Fruit fly (Drosophila melanogaster): ENCODE measurements around the gene Nxf3.
A peak's percentile ranks its signal among the peaks of the same experiment; 100 is the strongest.

The Nxf3 gene

dm6 chr3L:13965502-13965843 lies 470 bp downstream of the Nxf3 start:
- TF ChIP-seq Pif1B (GFP tag; optimal IDR thresholded peaks at IDR 0.05) = no peak
- no peak for TF ChIP-seq CG4496 (GFP tag; IDR thresholded peaks at IDR 0.05)
- TF ChIP-seq Ets98B (GFP tag; IDR thresholded peaks at IDR 0.05) = no peak
- TF ChIP-seq CG15710 (tag; optimal IDR thresholded peaks at IDR 0.05) = no peak
- no peak for TF ChIP-seq EcR (GFP tag; optimal IDR thresholded peaks at IDR 0.05)
- TF ChIP-seq CG8301 (tag; optimal IDR thresholded peaks at IDR 0.05) = no peak
- no peak for TF ChIP-seq CG8159 (tag; optimal IDR thresholded peaks at IDR 0.05)
- TF ChIP-seq CG12605 (GFP tag; IDR thresholded peaks at IDR 0.05) = no peak
- no peak for TF ChIP-seq CG14655 (GFP tag; optimal IDR thresholded peaks at IDR 0.05)
- TF ChIP-seq CG9948 (tag; optimal IDR thresholded peaks at IDR 0.05) = no peak
- no peak for TF ChIP-seq Snoo (tag; optimal IDR thresholded peaks at IDR 0.05)
- TF ChIP-seq Pif1A (GFP tag; optimal IDR thresholded peaks at IDR 0.05) = no peak
- TF ChIP-seq gl (tag; optimal IDR thresholded peaks at IDR 0.05) = no peak
- TF ChIP-seq CG17806 (tag; optimal IDR thresholded peaks at IDR 0.05) = no peak
- no peak for TF ChIP-seq CG10348 (GFP tag; IDR thresholded peaks at IDR 0.05)
- TF ChIP-seq fd96Ca (GFP tag; IDR thresholded peaks at IDR 0.05) = no peak
- no peak for TF ChIP-seq D1 (tag; optimal IDR thresholded peaks at IDR 0.05)
- no peak for TF ChIP-seq CG13204 (GFP tag; optimal IDR thresholded peaks at IDR 0.05)

DNA sequence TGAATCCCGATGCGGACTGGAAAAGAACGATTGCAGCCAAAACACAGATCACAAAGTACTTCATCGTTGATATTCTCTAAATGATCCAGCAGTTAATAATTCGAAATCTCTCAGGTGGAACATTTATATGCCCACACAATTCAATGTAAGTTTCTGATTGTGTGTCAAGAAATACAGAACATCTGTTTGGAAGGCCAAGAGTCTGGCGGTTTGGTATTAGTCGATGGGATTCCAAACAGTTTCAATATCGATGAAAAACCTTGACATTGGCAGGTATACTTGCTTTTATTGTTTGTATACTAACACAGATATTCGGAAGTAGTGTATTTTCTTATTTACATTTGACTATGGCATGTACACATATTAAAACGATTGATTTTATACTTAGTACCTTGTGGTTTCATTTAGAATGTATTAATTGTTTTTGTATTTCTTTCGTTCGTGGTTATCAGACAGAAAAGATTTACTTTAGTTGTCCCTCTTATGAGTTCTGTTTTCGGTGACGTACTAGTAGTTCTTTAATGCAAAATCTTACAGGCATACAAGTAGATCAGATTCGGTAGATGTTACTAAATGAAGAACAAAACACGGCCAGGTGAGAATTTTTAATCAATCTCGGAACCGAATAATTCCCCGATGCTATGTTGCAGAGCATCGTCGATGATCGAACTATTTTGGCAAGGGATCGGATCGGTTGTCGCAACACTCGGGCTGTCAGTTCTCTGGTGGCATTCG lies 8.5 kb downstream of the Nxf3 start, which contains the start of the genes CG13738 and Hsc70-1:
Gene CG13738 (minus strand): TSS at position 101 of the 735 bp plus-strand sequence.
Gene Hsc70-1 (plus strand): TSS at position 685 of the 735 bp plus-strand sequence.
- no peak for TF ChIP-seq D1 (tag; optimal IDR thresholded peaks at IDR 0.05)
- no peak for TF ChIP-seq Pif1B (GFP tag; optimal IDR thresholded peaks at IDR 0.05)

DNA sequence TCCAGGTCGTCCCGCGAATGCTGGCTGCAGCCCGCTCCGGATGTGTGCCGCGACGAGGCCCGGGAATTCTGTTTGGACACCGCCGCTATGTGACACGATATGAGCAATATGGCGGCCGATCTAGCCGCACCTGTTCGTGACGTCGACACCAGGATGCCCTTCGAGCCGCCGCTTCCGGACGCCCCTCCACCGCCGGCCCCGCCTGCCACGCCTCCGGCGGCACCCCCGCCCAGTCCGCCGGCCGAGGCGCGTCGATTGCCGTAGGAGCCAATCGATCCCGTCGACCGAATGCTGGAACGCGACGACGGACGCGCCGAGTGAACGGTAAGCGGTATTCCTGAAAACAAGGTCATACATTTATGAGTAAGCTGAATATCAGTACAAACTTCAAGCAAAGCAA lies 17.5 kb downstream of the Nxf3 start:
- no peak for TF ChIP-seq Pif1B (GFP tag; optimal IDR thresholded peaks at IDR 0.05)
- no peak for TF ChIP-seq gl (tag; optimal IDR thresholded peaks at IDR 0.05)
- TF ChIP-seq CG4496 (GFP tag; IDR thresholded peaks at IDR 0.05) = no peak
- no peak for TF ChIP-seq CG10348 (GFP tag; IDR thresholded peaks at IDR 0.05)
- no peak for TF ChIP-seq CG17806 (tag; optimal IDR thresholded peaks at IDR 0.05)
- no peak for TF ChIP-seq CG15710 (tag; optimal IDR thresholded peaks at IDR 0.05)
- no peak for TF ChIP-seq CG13204 (GFP tag; optimal IDR thresholded peaks at IDR 0.05)
- TF ChIP-seq Pif1A (GFP tag; optimal IDR thresholded peaks at IDR 0.05) = no peak
- TF ChIP-seq CG8301 (tag; optimal IDR thresholded peaks at IDR 0.05) = no peak
- TF ChIP-seq Snoo (tag; optimal IDR thresholded peaks at IDR 0.05) = no peak
- TF ChIP-seq CG12605 (GFP tag; IDR thresholded peaks at IDR 0.05) = no peak
- TF ChIP-seq CG34367 (tag; optimal IDR thresholded peaks at IDR 0.05) = no peak
- TF ChIP-seq fd96Ca (GFP tag; IDR thresholded peaks at IDR 0.05) = no peak
- no peak for TF ChIP-seq D1 (tag; optimal IDR thresholded peaks at IDR 0.05)
- TF ChIP-seq EcR (GFP tag; optimal IDR thresholded peaks at IDR 0.05) = no peak

dm6 chr3L:13986330-13986729 lies 21.3 kb downstream of the Nxf3 start, which contains the start of gene CG17362:
CG17362 (plus strand) TSS chr3L:13986620.
- no peak for TF ChIP-seq Pif1B (GFP tag; optimal IDR thresholded peaks at IDR 0.05)
- TF ChIP-seq rn (GFP tag; IDR thresholded peaks at IDR 0.05) = no peak
- no peak for TF ChIP-seq Pif1A (GFP tag; optimal IDR thresholded peaks at IDR 0.05)
- TF ChIP-seq CG15710 (tag; optimal IDR thresholded peaks at IDR 0.05) = no peak
- no peak for TF ChIP-seq CG9948 (tag; optimal IDR thresholded peaks at IDR 0.05)
- no peak for TF ChIP-seq CG34367 (tag; optimal IDR thresholded peaks at IDR 0.05)
- TF ChIP-seq CG32121 (GFP tag; IDR thresholded peaks at IDR 0.05) = no peak
- no peak for TF ChIP-seq fd96Ca (GFP tag; IDR thresholded peaks at IDR 0.05)
- TF ChIP-seq CG12605 (GFP tag; IDR thresholded peaks at IDR 0.05) = no peak
- TF ChIP-seq Ets98B (GFP tag; IDR thresholded peaks at IDR 0.05) = no peak
- TF ChIP-seq CG13204 (GFP tag; optimal IDR thresholded peaks at IDR 0.05) = no peak
- TF ChIP-seq gl (tag; optimal IDR thresholded peaks at IDR 0.05) = no peak
- no peak for TF ChIP-seq CG10348 (GFP tag; IDR thresholded peaks at IDR 0.05)
- TF ChIP-seq Snoo (tag; optimal IDR thresholded peaks at IDR 0.05) = no peak
- TF ChIP-seq CG8301 (tag; optimal IDR thresholded peaks at IDR 0.05) = no peak

DNA sequence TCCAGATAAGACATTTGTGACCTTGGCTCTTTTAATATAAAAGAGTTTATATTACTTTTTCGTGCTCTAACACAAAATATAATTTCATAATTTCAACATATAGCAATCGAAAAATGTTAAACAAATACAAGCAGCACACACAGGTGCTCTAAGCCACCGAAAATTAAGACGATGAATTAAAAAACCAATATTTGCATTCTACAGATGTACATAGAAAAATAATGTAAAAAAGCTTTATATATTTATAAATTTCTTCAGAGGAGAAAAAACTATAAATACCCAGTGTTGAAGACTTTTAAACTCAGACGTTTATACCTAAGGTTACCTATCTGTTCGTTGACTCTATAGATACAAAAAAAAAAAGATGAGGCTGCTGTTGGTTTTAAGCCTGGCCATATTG lies 22.6 kb downstream of the Nxf3 start, which contains the start of gene CG9040:
Gene CG9040 (plus strand): TSS at position 301 of the 400 bp plus-strand sequence.
- TF ChIP-seq CG34367 (tag; optimal IDR thresholded peaks at IDR 0.05) (no peak), CG8301 (tag; optimal IDR thresholded peaks at IDR 0.05) (no peak), CG4496 (GFP tag; IDR thresholded peaks at IDR 0.05) (no peak), Pif1A (GFP tag; optimal IDR thresholded peaks at IDR 0.05) (no peak), CG15710 (tag; optimal IDR thresholded peaks at IDR 0.05) (no peak), EcR (GFP tag; optimal IDR thresholded peaks at IDR 0.05) (no peak), Pif1B (GFP tag; optimal IDR thresholded peaks at IDR 0.05) (no peak)

DNA sequence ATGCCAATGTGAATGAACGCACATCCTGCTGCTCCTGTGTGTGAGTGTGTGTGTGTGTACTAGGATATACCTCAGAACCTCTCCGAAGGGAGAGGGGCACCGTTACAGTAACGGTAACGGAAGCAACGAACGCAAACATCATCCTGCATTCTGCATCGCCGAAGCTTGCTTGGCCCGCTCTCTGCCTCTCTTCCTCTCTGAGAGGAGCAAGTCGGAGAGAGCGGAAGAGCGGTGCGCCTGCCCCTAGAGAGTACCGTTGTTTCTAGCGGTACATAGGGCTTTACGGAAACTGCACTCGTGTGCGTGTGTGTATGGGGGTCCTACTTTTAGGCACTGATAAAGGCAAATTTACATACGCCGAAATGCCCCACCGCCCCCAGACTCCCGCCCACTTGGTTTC lies 26.3 kb downstream of the Nxf3 start:
- no peak for TF ChIP-seq CG10348 (GFP tag; IDR thresholded peaks at IDR 0.05)
- TF ChIP-seq CG15710 (tag; optimal IDR thresholded peaks at IDR 0.05) = no peak
- no peak for TF ChIP-seq gl (tag; optimal IDR thresholded peaks at IDR 0.05)
- peak; percentile 20 for TF ChIP-seq CG13204 (GFP tag; optimal IDR thresholded peaks at IDR 0.05)

Measured in whole organism, pupa.